Worm (Caenorhabditis elegans) whole organism, L2 larva: Measurements from ENCODE around the gene F49E11.7.

Experiments used
- C34F6.9 ChIP-seq: fragments of 150-350 bp; optimal IDR thresholded peaks from 2 replicates; lab custom pipeline; 2014; ENCODE audit warnings: missing biosample characterization, missing genetic modification characterization
- R02D3.7 ChIP-seq: fragments of 150-350 bp; optimal IDR thresholded peaks from 2 replicates; lab custom pipeline; 2014; ENCODE audit warnings: missing biosample characterization, missing genetic modification characterization
- Y55F3AM.14 ChIP-seq: fragments of 200-800 bp; sonication (Bioruptor generic); optimal IDR thresholded peaks from 2 replicates; lab custom pipeline; 2018; ENCODE audit warnings: mild to moderate bottlenecking, missing genetic modification characterization, missing compliant biosample characterization
- ZK546.5 ChIP-seq: sonication (generic microtip); optimal IDR thresholded peaks from 2 replicates; lab custom pipeline; 2017; ENCODE audit warnings: missing biosample characterization, missing genetic modification characterization
- alr-1 ChIP-seq: fragments of 150-350 bp; optimal IDR thresholded peaks from 2 replicates; lab custom pipeline; 2014; ENCODE audit warnings: missing biosample characterization, missing genetic modification characterization
- aly-2 ChIP-seq: fragments of 150-350 bp; optimal IDR thresholded peaks from 2 replicates; lab custom pipeline; 2014; ENCODE audit warnings: missing biosample characterization, missing genetic modification characterization
- ama-1 ChIP-seq: fragments of 150-350 bp; optimal IDR thresholded peaks from 2 replicates; lab custom pipeline; 2018; ENCODE audit warnings: inconsistent platforms
- blmp-1 ChIP-seq: sonication (generic microtip); optimal IDR thresholded peaks from 2 replicates; lab custom pipeline; 2017; ENCODE audit warnings: missing genetic modification characterization, mild to moderate bottlenecking, missing compliant biosample characterization, antibody characterized with exemption, moderate library complexity; ENCODE audit not compliant: insufficient read depth
- ceh-16 ChIP-seq: fragments of 150-350 bp; optimal IDR thresholded peaks from 2 replicates; lab custom pipeline; 2014; ENCODE audit warnings: missing biosample characterization, missing genetic modification characterization
- ceh-82 ChIP-seq: fragments of 150-350 bp; optimal IDR thresholded peaks from 2 replicates; lab custom pipeline; 2014; ENCODE audit warnings: missing biosample characterization, missing genetic modification characterization
- crh-2 ChIP-seq: sonication (generic microtip); optimal IDR thresholded peaks from 2 replicates; lab custom pipeline; 2017; ENCODE audit warnings: missing biosample characterization, missing genetic modification characterization
- dmd-4 ChIP-seq: sonication (generic microtip); optimal IDR thresholded peaks from 2 replicates; lab custom pipeline; 2017; ENCODE audit warnings: missing biosample characterization, missing genetic modification characterization
- egl-27 ChIP-seq: sonication (generic microtip); optimal IDR thresholded peaks from 3 replicates; lab custom pipeline; 2017; ENCODE audit warnings: missing biosample characterization, missing genetic modification reagents, missing genetic modification characterization
- elt-1 ChIP-seq: fragments of 150-350 bp; optimal IDR thresholded peaks from 2 replicates; lab custom pipeline; 2014; ENCODE audit warnings: missing biosample characterization, missing genetic modification characterization
- elt-3 ChIP-seq: sonication (generic microtip); optimal IDR thresholded peaks from 2 replicates; lab custom pipeline; 2017; ENCODE audit warnings: missing biosample characterization, missing genetic modification characterization
- lin-39 ChIP-seq: fragments of 150-350 bp; optimal IDR thresholded peaks from 2 replicates; lab custom pipeline; 2014; ENCODE audit warnings: missing biosample characterization, missing genetic modification reagents, missing genetic modification characterization
- lsy-2 ChIP-seq, 2 experiments: fragments of 150-350 bp in 1 of 2; sonication (generic microtip) in 1 of 2; optimal IDR thresholded peaks; 2 replicates each; lab custom pipeline; 2014 to 2017; ENCODE audit warnings: missing biosample characterization in 2 of 2, missing genetic modification characterization in 2 of 2
- mab-5 ChIP-seq: fragments of 150-350 bp; optimal IDR thresholded peaks from 2 replicates; lab custom pipeline; 2014; ENCODE audit warnings: missing biosample characterization, missing genetic modification characterization
- mbf-1 ChIP-seq: sonication (generic microtip); optimal IDR thresholded peaks from 2 replicates; lab custom pipeline; 2017; ENCODE audit warnings: missing biosample characterization, missing genetic modification characterization
- mdl-1 ChIP-seq, 2 experiments: fragments of 150-350 bp in 1 of 2; sonication (generic microtip) in 1 of 2; optimal IDR thresholded peaks; 2 replicates each; lab custom pipeline; 2017; ENCODE audit warnings: missing biosample characterization in 2 of 2, missing genetic modification characterization in 2 of 2
- nhr-10 ChIP-seq: sonication (generic microtip); optimal IDR thresholded peaks from 2 replicates; lab custom pipeline; 2017; ENCODE audit warnings: missing biosample characterization, missing genetic modification characterization
- nhr-11 ChIP-seq: fragments of 150-350 bp; optimal IDR thresholded peaks from 2 replicates; lab custom pipeline; 2014; ENCODE audit warnings: missing biosample characterization, missing genetic modification characterization
- nhr-12 ChIP-seq: fragments of 150-350 bp; optimal IDR thresholded peaks from 2 replicates; lab custom pipeline; 2014; ENCODE audit warnings: missing biosample characterization, missing genetic modification characterization
- nhr-129 ChIP-seq: fragments of 150-350 bp; optimal IDR thresholded peaks from 2 replicates; lab custom pipeline; 2014; ENCODE audit warnings: missing biosample characterization, missing genetic modification characterization
- nhr-21 ChIP-seq: fragments of 150-350 bp; optimal IDR thresholded peaks from 2 replicates; lab custom pipeline; 2014; ENCODE audit warnings: missing biosample characterization, missing genetic modification characterization
- nhr-23 ChIP-seq: fragments of 150-350 bp; optimal IDR thresholded peaks from 2 replicates; lab custom pipeline; 2014; ENCODE audit warnings: missing biosample characterization, missing genetic modification reagents, missing genetic modification characterization
- nhr-237 ChIP-seq: fragments of 150-350 bp; optimal IDR thresholded peaks from 2 replicates; lab custom pipeline; 2014; ENCODE audit warnings: missing biosample characterization, missing genetic modification characterization
- nhr-25 ChIP-seq: fragments of 150-350 bp; sonication (generic microtip); optimal IDR thresholded peaks from 3 replicates; lab custom pipeline; 2014; ENCODE audit warnings: missing biosample characterization, missing genetic modification characterization
- nhr-6 ChIP-seq: fragments of 150-350 bp; optimal IDR thresholded peaks from 2 replicates; lab custom pipeline; 2014; ENCODE audit warnings: missing biosample characterization, missing genetic modification characterization
- nhr-77 ChIP-seq: fragments of 150-350 bp; optimal IDR thresholded peaks from 2 replicates; lab custom pipeline; 2014; ENCODE audit warnings: missing biosample characterization, missing genetic modification characterization
- peb-1 ChIP-seq: fragments of 150-350 bp; optimal IDR thresholded peaks from 2 replicates; lab custom pipeline; 2014; ENCODE audit warnings: missing biosample characterization, missing genetic modification characterization
- sem-4 ChIP-seq: fragments of 150-350 bp; optimal IDR thresholded peaks from 2 replicates; lab custom pipeline; 2014; ENCODE audit warnings: missing biosample characterization, missing genetic modification reagents, missing genetic modification characterization
- sma-3 ChIP-seq: sonication (generic microtip); optimal IDR thresholded peaks from 2 replicates; lab custom pipeline; 2016; ENCODE audit warnings: missing genetic modification reagents, missing genetic modification characterization, missing compliant biosample characterization
- sma-9 ChIP-seq, 2 experiments: fragments of 150-350 bp in 1 of 2; sonication (generic microtip) in 1 of 2; optimal IDR thresholded peaks; 2 replicates each; lab custom pipeline; 2014 to 2016; ENCODE audit warnings: missing genetic modification characterization in 2 of 2, mild to moderate bottlenecking in 1 of 2, missing biosample characterization in 1 of 2, missing compliant biosample characterization in 1 of 2, missing genetic modification reagents in 1 of 2, moderate library complexity in 1 of 2
- snpc-4 ChIP-seq: fragments of 150-350 bp; optimal IDR thresholded peaks from 2 replicates; lab custom pipeline; 2014; ENCODE audit warnings: missing biosample characterization, missing genetic modification characterization
- unc-39 ChIP-seq: fragments of 150-350 bp; optimal IDR thresholded peaks from 2 replicates; lab custom pipeline; 2014; ENCODE audit warnings: missing biosample characterization, missing genetic modification characterization
- unc-55 ChIP-seq: fragments of 150-350 bp; sonication (generic microtip); optimal IDR thresholded peaks from 3 replicates; lab custom pipeline; 2014; ENCODE audit warnings: missing biosample characterization, missing genetic modification reagents, missing genetic modification characterization
- zag-1 ChIP-seq: fragments of 150-350 bp; optimal IDR thresholded peaks from 2 replicates; lab custom pipeline; 2014; ENCODE audit warnings: missing biosample characterization, missing genetic modification characterization
- ztf-1 ChIP-seq: fragments of 200-800 bp; sonication (Bioruptor generic); conservative IDR thresholded peaks from 2 replicates; pipeline ENCODE4 v1.3.6; 2022; ENCODE audit warnings: missing genetic modification characterization, missing compliant biosample characterization
- ztf-11 ChIP-seq: sonication (generic microtip); optimal IDR thresholded peaks from 2 replicates; lab custom pipeline; 2017; ENCODE audit warnings: missing biosample characterization, missing genetic modification characterization
- ztf-4 ChIP-seq: fragments of 150-350 bp; optimal IDR thresholded peaks from 2 replicates; lab custom pipeline; 2014; ENCODE audit warnings: missing biosample characterization, missing genetic modification characterization

Gene F49E11.7

ce11 chrIV:13075625-13076252, 23.1 kb downstream of the F49E11.7 start (continued):
- no peak for TF ChIP-seq R02D3.7
- TF ChIP-seq lsy-2 (tag; optimal IDR thresholded peaks at IDR 0.05; lab: Kevin White, UChicago): no peak
- no peak for TF ChIP-seq alr-1 (tag; lab: Kevin White, UChicago)
- no peak for TF ChIP-seq nhr-6
- TF ChIP-seq ztf-1 (GFP tag; lab: Robert Waterston, UW): no peak
- peak; percentile 57 for TF ChIP-seq sma-3
- no peak for TF ChIP-seq elt-3 (tag; lab: Kevin White, UChicago)
- TF ChIP-seq nhr-77 (tag; lab: Kevin White, UChicago): no peak
- no peak for TF ChIP-seq mab-5 (tag; lab: Kevin White, UChicago)

ce11 chrIV:13076620-13077019, 24.0 kb downstream of the F49E11.7 start, which contains the start of gene C39E9.7:
Gene C39E9.7 (minus strand): TSS chrIV:13076720.
- TF ChIP-seq nhr-77 (tag; lab: Kevin White, UChicago) (no peak), nhr-23 (no peak), ztf-11 (tag; lab: Kevin White, UChicago) (no peak), nhr-6 (no peak), elt-3 (tag; lab: Kevin White, UChicago) (no peak), nhr-12 (tag; lab: Kevin White, UChicago) (no peak), C34F6.9 (tag; lab: Kevin White, UChicago) (no peak), nhr-129 (tag; lab: Kevin White, UChicago) (no peak), blmp-1 (tag; lab: Kevin White, UChicago) (no peak)
- TF ChIP-seq, all 48 proteins: peak for 0

- peak; percentile 49 for TF ChIP-seq sma-3
- TF ChIP-seq nhr-21 (tag; lab: Kevin White, UChicago): peak; percentile 86
- peak in 1 of 2 experiments; percentile 29 for TF ChIP-seq mdl-1 (tag; optimal IDR thresholded peaks at IDR 0.05; lab: Kevin White, UChicago)
- TF ChIP-seq dmd-4 (tag; lab: Kevin White, UChicago): no peak
- peak; percentile 55 for TF ChIP-seq nhr-129 (tag; lab: Kevin White, UChicago)
- TF ChIP-seq sma-9 (GFP tag; optimal IDR thresholded peaks at IDR 0.05; lab: Kevin White, UChicago): peak; percentile 87
- no peak for TF ChIP-seq sma-9 (tag; optimal IDR thresholded peaks at IDR 0.05; lab: Kevin White, UChicago)
- no peak for TF ChIP-seq nhr-23
- no peak for TF ChIP-seq ztf-4 (tag; lab: Kevin White, UChicago)
- TF ChIP-seq blmp-1 (tag; lab: Kevin White, UChicago): peak; percentile 72
- TF ChIP-seq nhr-25: peak; percentile 76
- TF ChIP-seq, all 48 proteins: peak for 7
These were observed 25.0 kb downstream of the F49E11.7 start for ce11 chrIV:13077694-13078093.

- no peak for TF ChIP-seq nhr-12 (tag; lab: Kevin White, UChicago)
- no peak for TF ChIP-seq ZK546.5 (tag; lab: Kevin White, UChicago)
- TF ChIP-seq ama-1 (lab: Kevin White, UChicago): no peak
- TF ChIP-seq C34F6.9 (tag; lab: Kevin White, UChicago): no peak
- no peak for TF ChIP-seq nhr-11 (tag; lab: Kevin White, UChicago)
- TF ChIP-seq unc-55 (GFP tag; lab: Kevin White, UChicago): no peak
- TF ChIP-seq nhr-237 (tag; lab: Kevin White, UChicago): no peak
These were observed 25.7 kb downstream of the F49E11.7 start for ce11 chrIV:13078342-13078741.

ce11 chrIV:13079119-13079518, 26.5 kb downstream of the F49E11.7 start, which contains the start of gene C39E9.8:
Gene C39E9.8 (plus strand): TSS chrIV:13079446.
- TF ChIP-seq mab-5 (tag; lab: Kevin White, UChicago) (no peak), Y55F3AM.14 (GFP tag; lab: Kevin White, UChicago) (peak; percentile 23), nhr-77 (tag; lab: Kevin White, UChicago) (no peak), nhr-23 (no peak), ztf-4 (tag; lab: Kevin White, UChicago) (no peak), ceh-16 (no peak), unc-39 (tag; lab: Kevin White, UChicago) (no peak), lsy-2 (tag; optimal IDR thresholded peaks at IDR 0.05; lab: Kevin White, UChicago) (no peak), ztf-1 (GFP tag; lab: Robert Waterston, UW) (no peak), alr-1 (tag; lab: Kevin White, UChicago) (no peak), egl-27 (tag; lab: Kevin White, UChicago) (peak; percentile 13), nhr-6 (peak; percentile 14), zag-1 (tag; lab: Kevin White, UChicago) (no peak), nhr-25 (peak; percentile 94), ama-1 (lab: Kevin White, UChicago) (no peak), lin-39 (tag; lab: Kevin White, UChicago) (no peak), nhr-21 (tag; lab: Kevin White, UChicago) (peak; percentile 52), ZK546.5 (tag; lab: Kevin White, UChicago) (no peak), nhr-129 (tag; lab: Kevin White, UChicago) (peak; percentile 71), peb-1 (tag; lab: Kevin White, UChicago) (no peak), R02D3.7 (no peak), mdl-1 (tag; optimal IDR thresholded peaks at IDR 0.05; lab: Kevin White, UChicago) (no peak), sem-4 (tag; lab: Kevin White, UChicago) (no peak), ceh-82 (tag; lab: Kevin White, UChicago) (no peak), crh-2 (tag; lab: Kevin White, UChicago) (no peak), sma-3 (peak; percentile 77), snpc-4 (tag; lab: Kevin White, UChicago) (no peak), elt-1 (no peak), blmp-1 (tag; lab: Kevin White, UChicago) (peak; percentile 48), aly-2 (no peak), mbf-1 (tag; lab: Kevin White, UChicago) (no peak), nhr-11 (tag; lab: Kevin White, UChicago) (no peak), nhr-10 (tag; lab: Kevin White, UChicago) (no peak)
